Fruit fly (Drosophila melanogaster) whole organism, adult: ENCODE data around the gene CG13998.

Experiments
- CG11617 ChIP-seq: fragments of 200-800 bp; sonication (Bioruptor generic); optimal IDR thresholded peaks from 2 replicates; lab custom pipeline; 2017; ENCODE audit warnings: mild to moderate bottlenecking, missing biosample characterization, missing genetic modification reagents, missing genetic modification characterization
- CG12768 ChIP-seq: fragments of 200-800 bp; sonication (Bioruptor generic); optimal IDR thresholded peaks from 2 replicates; lab custom pipeline; 2017; ENCODE audit warnings: missing biosample characterization, missing genetic modification characterization, mild to moderate bottlenecking, moderate library complexity, missing genetic modification reagents
- CG14711 ChIP-seq: fragments of 200-800 bp; sonication (Bioruptor generic); optimal IDR thresholded peaks from 2 replicates; lab custom pipeline; 2018; ENCODE audit warnings: missing biosample characterization, mild to moderate bottlenecking, missing genetic modification characterization, moderate library complexity
- CG1620 ChIP-seq: fragments of 200-800 bp; sonication (Bioruptor generic); optimal IDR thresholded peaks from 2 replicates; lab custom pipeline; 2016; ENCODE audit warnings: missing biosample characterization, missing genetic modification characterization
- CG33017 ChIP-seq: fragments of 200-800 bp; sonication (Bioruptor generic); optimal IDR thresholded peaks from 2 replicates; lab custom pipeline; 2018; ENCODE audit warnings: missing biosample characterization, mild to moderate bottlenecking, missing genetic modification characterization, moderate library complexity
- CG5204 ChIP-seq: fragments of 200-800 bp; sonication (Bioruptor generic); optimal IDR thresholded peaks from 2 replicates; lab custom pipeline; 2016; ENCODE audit warnings: missing biosample characterization, missing genetic modification characterization
- CG7045 ChIP-seq: fragments of 200-800 bp; sonication (Bioruptor generic); optimal IDR thresholded peaks from 2 replicates; lab custom pipeline; 2017; ENCODE audit warnings: missing biosample characterization, mild to moderate bottlenecking, missing genetic modification characterization
- CG7101 ChIP-seq: fragments of 200-800 bp; sonication (Bioruptor generic); optimal IDR thresholded peaks from 2 replicates; lab custom pipeline; 2018; ENCODE audit warnings: missing biosample characterization, mild to moderate bottlenecking, missing genetic modification characterization, moderate library complexity
- Clk ChIP-seq: fragments of 200-800 bp; sonication (Bioruptor generic); optimal IDR thresholded peaks from 2 replicates; lab custom pipeline; 2017; ENCODE audit warnings: missing biosample characterization, missing genetic modification characterization
- Crg-1 ChIP-seq: fragments of 200-800 bp; sonication (Bioruptor generic); optimal IDR thresholded peaks from 2 replicates; lab custom pipeline; 2016; ENCODE audit warnings: missing biosample characterization, missing genetic modification characterization
- Hr96 ChIP-seq: fragments of 200-800 bp; sonication (Bioruptor generic); optimal IDR thresholded peaks from 2 replicates; lab custom pipeline; 2016; ENCODE audit warnings: missing biosample characterization, missing genetic modification characterization
- Mnt ChIP-seq: fragments of 200-800 bp; sonication (Bioruptor generic); optimal IDR thresholded peaks from 2 replicates; lab custom pipeline; 2016; ENCODE audit warnings: missing biosample characterization, mild to moderate bottlenecking, missing genetic modification characterization
- bab1 ChIP-seq: fragments of 200-800 bp; sonication (Bioruptor generic); optimal IDR thresholded peaks from 3 replicates; lab custom pipeline; 2019; ENCODE audit warnings: missing biosample characterization, mild to moderate bottlenecking, missing genetic modification characterization, moderate library complexity
- cic ChIP-seq: fragments of 200-800 bp; sonication (Bioruptor generic); optimal IDR thresholded peaks from 2 replicates; lab custom pipeline; 2017; ENCODE audit warnings: missing biosample characterization, mild to moderate bottlenecking, missing genetic modification characterization, moderate library complexity
- cnc ChIP-seq, 2 experiments: fragments of >200 bp; optimal IDR thresholded peaks; 2 replicates each; lab custom pipeline; 2017
- kay ChIP-seq: fragments of 200-800 bp; sonication (Bioruptor generic); peaks from one replicate; lab custom pipeline; 2016; ENCODE audit warnings: missing biosample characterization, missing genetic modification characterization, borderline replicate concordance
- ovo ChIP-seq: fragments of 200-800 bp; sonication (Bioruptor generic); optimal IDR thresholded peaks from 2 replicates; lab custom pipeline; 2016; ENCODE audit warnings: missing biosample characterization, missing genetic modification characterization
- pad ChIP-seq: fragments of 200-800 bp; sonication (Bioruptor generic); optimal IDR thresholded peaks from 3 replicates; lab custom pipeline; 2017; ENCODE audit warnings: missing biosample characterization, missing genetic modification characterization, mild to moderate bottlenecking, moderate library complexity, missing genetic modification reagents
- tj ChIP-seq: fragments of 200-800 bp; sonication (Bioruptor generic); optimal IDR thresholded peaks from 3 replicates; lab custom pipeline; 2017; ENCODE audit warnings: missing biosample characterization, mild to moderate bottlenecking, missing genetic modification characterization, moderate library complexity
- toe ChIP-seq: fragments of 200-800 bp; sonication (Bioruptor generic); optimal IDR thresholded peaks from 2 replicates; lab custom pipeline; 2016; ENCODE audit warnings: missing biosample characterization, missing genetic modification characterization

Gene CG13998

dm6 chr2L:5927363-5927762 lies 29.3 kb downstream of the CG13998 start:
- no peak for TF ChIP-seq Clk (GFP tag; lab: Kevin White, UChicago)
- TF ChIP-seq CG12768 = no peak
- no peak for TF ChIP-seq pad
- TF ChIP-seq toe = no peak
- no peak for TF ChIP-seq CG7101 (tag; lab: Kevin White, UChicago)
- no peak for TF ChIP-seq CG5204 (GFP tag; lab: Kevin White, UChicago)

- TF ChIP-seq CG14711 (tag; lab: Kevin White, UChicago) (no peak), CG7101 (tag; lab: Kevin White, UChicago) (no peak), Hr96 (GFP tag; lab: Kevin White, UChicago) (no peak), CG5204 (GFP tag; lab: Kevin White, UChicago) (no peak), kay (GFP tag; lab: Kevin White, UChicago) (no peak)
These were observed 31.0 kb downstream of the CG13998 start, which contains the start of gene dsf for dm6 chr2L:5925637-5926036. Gene dsf, plus strand, starts transcription at chr2L:5925937.

dm6 chr2L:5925164-5925563 lies 31.5 kb downstream of the CG13998 start:
- TF ChIP-seq Hr96 (GFP tag; lab: Kevin White, UChicago) = no peak

dm6 chr2L:5923603-5924138 lies 32.9 kb downstream of the CG13998 start, which contains the start of gene CG9016:
Gene CG9016, minus strand, starts transcription at chr2L:5923653.
- TF ChIP-seq CG14711 (tag; lab: Kevin White, UChicago) (no peak), Mnt (no peak), pad (no peak), cnc (optimal IDR thresholded peaks at IDR 0.05; lab: Kevin White, UChicago) (no peak), CG5204 (GFP tag; lab: Kevin White, UChicago) (no peak), ovo (no peak), Crg-1 (GFP tag; lab: Kevin White, UChicago) (no peak), toe (no peak), CG7101 (tag; lab: Kevin White, UChicago) (no peak), CG11617 (no peak), CG1620 (no peak), Hr96 (GFP tag; lab: Kevin White, UChicago) (no peak), Clk (GFP tag; lab: Kevin White, UChicago) (no peak), CG33017 (tag; lab: Kevin White, UChicago) (no peak), bab1 (GFP tag; lab: Kevin White, UChicago) (no peak), CG12768 (no peak)

DNA sequence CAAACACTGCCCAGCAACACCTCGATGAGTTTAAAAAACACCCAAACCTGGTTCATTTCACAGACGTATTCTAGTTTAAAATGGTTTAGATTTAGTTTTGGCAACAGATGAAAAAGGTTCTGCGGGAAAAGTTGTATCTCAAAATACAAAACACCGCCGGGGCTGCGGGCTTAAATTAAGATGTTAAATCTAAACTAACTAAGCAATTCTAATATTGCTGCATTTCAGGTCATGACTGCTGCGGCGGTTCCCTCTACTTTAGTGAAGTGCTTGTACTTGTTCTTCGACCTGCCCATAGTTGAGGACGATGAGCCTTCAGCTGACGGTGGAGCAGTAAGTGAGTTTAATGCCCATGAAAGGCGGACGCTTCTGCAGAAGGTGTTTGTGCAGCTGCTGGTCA lies 46.4 kb downstream of the CG13998 start, which contains the start of gene CG14000:
CG14000 (minus strand) TSS at position 101 of the 400 bp plus-strand sequence.
- TF ChIP-seq tj (GFP tag; lab: Kevin White, UChicago) (no peak), CG7045 (GFP tag; lab: Kevin White, UChicago) (no peak), kay (GFP tag; lab: Kevin White, UChicago) (no peak), CG1620 (no peak), CG12768 (no peak), toe (no peak), ovo (no peak), CG5204 (GFP tag; lab: Kevin White, UChicago) (no peak), Hr96 (GFP tag; lab: Kevin White, UChicago) (no peak), cic (GFP tag; lab: Kevin White, UChicago) (no peak), bab1 (GFP tag; lab: Kevin White, UChicago) (no peak), CG33017 (tag; lab: Kevin White, UChicago) (no peak), cnc (optimal IDR thresholded peaks at IDR 0.05; lab: Kevin White, UChicago) (no peak), Mnt (no peak)

- TF ChIP-seq CG11617 (no peak), CG1620 (peak; percentile 58), CG12768 (peak; percentile 40), CG7045 (GFP tag; lab: Kevin White, UChicago) (peak; percentile 18), toe (peak; percentile 9), cnc (optimal IDR thresholded peaks at IDR 0.05; lab: Kevin White, UChicago) (no peak), tj (GFP tag; lab: Kevin White, UChicago) (peak; percentile 84), Mnt (no peak), ovo (peak; percentile 82), CG33017 (tag; lab: Kevin White, UChicago) (no peak), Crg-1 (GFP tag; lab: Kevin White, UChicago) (peak; percentile 52), Clk (GFP tag; lab: Kevin White, UChicago) (no peak), Hr96 (GFP tag; lab: Kevin White, UChicago) (peak; percentile 56), pad (peak; percentile 57), bab1 (GFP tag; lab: Kevin White, UChicago) (peak; percentile 55), kay (GFP tag; lab: Kevin White, UChicago) (peak; percentile 71), CG7101 (tag; lab: Kevin White, UChicago) (peak; percentile 47), cic (GFP tag; lab: Kevin White, UChicago) (peak; percentile 97), CG14711 (tag; lab: Kevin White, UChicago) (peak; percentile 27), CG5204 (GFP tag; lab: Kevin White, UChicago) (peak; percentile 14)
These were observed 49.4 kb downstream of the CG13998 start, which contains the start of gene bchs for dm6 chr2L:5906893-5907850. Gene bchs, plus strand, starts transcription at chr2L:5907169.
